Fruit fly (Drosophila melanogaster): ENCODE data around the gene CG8010.
A peak's percentile ranks its signal among the peaks of the same experiment; 100 is the strongest.

The CG8010 gene

dm6 chrX:19289318-19289970, 20.7 kb upstream of the CG8010 start (continued):
- peak; percentile 79 for TF ChIP-seq CG18262 (tag; optimal IDR thresholded peaks at IDR 0.05)
- peak; percentile 51 for TF ChIP-seq BtbVII (GFP tag; optimal IDR thresholded peaks at IDR 0.05)
- no peak for TF ChIP-seq ato (GFP tag; IDR thresholded peaks at IDR 0.05; ENCODE audit: partially characterized antibody)
- TF ChIP-seq luna (GFP tag; optimal IDR thresholded peaks at IDR 0.05) = no peak
- TF ChIP-seq CG14710 (tag; optimal IDR thresholded peaks at IDR 0.05) = peak; percentile 73
- TF ChIP-seq CG15479 (GFP tag; optimal IDR thresholded peaks at IDR 0.05) = no peak
- TF ChIP-seq CG16815 (GFP tag; optimal IDR thresholded peaks at IDR 0.05) = peak; percentile 67
- TF ChIP-seq chm (GFP tag; IDR thresholded peaks at IDR 0.05) = peak; percentile 89
- peak; percentile 86 for TF ChIP-seq CG10654 (GFP tag; optimal IDR thresholded peaks at IDR 0.05)
- TF ChIP-seq CG3163 (GFP tag; optimal IDR thresholded peaks at IDR 0.05) = peak; percentile 61
- peak; percentile 89 for TF ChIP-seq CG30403 (GFP tag; optimal IDR thresholded peaks at IDR 0.05)
- peak; percentile 89 for TF ChIP-seq CG15601 (tag; optimal IDR thresholded peaks at IDR 0.05)
- TF ChIP-seq CG5180 (GFP tag; optimal IDR thresholded peaks at IDR 0.05) = peak; percentile 77
- TF ChIP-seq exex (tag; optimal IDR thresholded peaks at IDR 0.05) = peak; percentile 44
- TF ChIP-seq CG10462 (GFP tag; optimal IDR thresholded peaks at IDR 0.05) = peak; percentile 82
- no peak for TF ChIP-seq amos (GFP tag; IDR thresholded peaks at IDR 0.05; ENCODE audit: partially characterized antibody)
- TF ChIP-seq Spps (tag; optimal IDR thresholded peaks at IDR 0.05) = peak; percentile 68
- peak; percentile 85 for TF ChIP-seq Abd-B (GFP tag; optimal IDR thresholded peaks at IDR 0.05)
- no peak for TF ChIP-seq CG7928 (GFP tag; optimal IDR thresholded peaks at IDR 0.05)
- peak; percentile 93 for TF ChIP-seq CG5953 (GFP tag; IDR thresholded peaks at IDR 0.05)
- no peak for TF ChIP-seq h (optimal IDR thresholded peaks at IDR 0.05)
- no peak for TF ChIP-seq Sin3A (optimal IDR thresholded peaks at IDR 0.05)
- peak; percentile 92 for TF ChIP-seq dysf (GFP tag; IDR thresholded peaks at IDR 0.05)
- TF ChIP-seq dan (GFP tag; IDR thresholded peaks at IDR 0.05) = peak; percentile 49
- TF ChIP-seq CG12155 (GFP tag; optimal IDR thresholded peaks at IDR 0.05) = peak; percentile 68
- TF ChIP-seq H2.0 (GFP tag; IDR thresholded peaks at IDR 0.05) = peak; percentile 94
- TF ChIP-seq hbn (GFP tag; IDR thresholded peaks at IDR 0.05; ENCODE audit: partially characterized antibody) = no peak
- peak; percentile 95 for TF ChIP-seq Sox102F (GFP tag; optimal IDR thresholded peaks at IDR 0.05)
- peak; percentile 61; the same call in 1 of the 3 replicates for TF ChIP-seq z (GFP tag; IDR thresholded peaks at IDR 0.05)
- TF ChIP-seq grn (GFP tag; optimal IDR thresholded peaks at IDR 0.05) = peak; percentile 52
- TF ChIP-seq pan (optimal IDR thresholded peaks at IDR 0.05) = no peak
- peak in 1 of 2 experiments; percentile 95 for TF ChIP-seq pan (GFP tag; optimal IDR thresholded peaks at IDR 0.05 in 1 of 2, IDR thresholded peaks at IDR 0.05 in 1 of 2)
- peak; percentile 89 for TF ChIP-seq gem (tag; optimal IDR thresholded peaks at IDR 0.05)
- peak; percentile 82 for TF ChIP-seq Fer1 (GFP tag; optimal IDR thresholded peaks at IDR 0.05)
- TF ChIP-seq CG11247 (GFP tag; IDR thresholded peaks at IDR 0.05) = peak; percentile 87
- peak; percentile 79 for TF ChIP-seq Nf-YC (tag; optimal IDR thresholded peaks at IDR 0.05)
- TF ChIP-seq pho (GFP tag; optimal IDR thresholded peaks at IDR 0.05) = peak; percentile 39
- TF ChIP-seq CG17186 (GFP tag; optimal IDR thresholded peaks at IDR 0.05) = peak; percentile 69
- TF ChIP-seq Fer3 (tag; optimal IDR thresholded peaks at IDR 0.05) = peak; percentile 81
- peak; percentile 90 for TF ChIP-seq pum (GFP tag; optimal IDR thresholded peaks at IDR 0.05)
- TF ChIP-seq CG12391 (tag; optimal IDR thresholded peaks at IDR 0.05) = peak; percentile 83
- peak; percentile 89 for TF ChIP-seq Hsf (GFP tag; optimal IDR thresholded peaks at IDR 0.05)
- peak; percentile 40; the same call in 1 of the 2 replicates for TF ChIP-seq Poxn (GFP tag; IDR thresholded peaks at IDR 0.05)
- peak; percentile 63 for TF ChIP-seq CG12744 (GFP tag; optimal IDR thresholded peaks at IDR 0.05)
- TF ChIP-seq scrt (GFP tag; optimal IDR thresholded peaks at IDR 0.05) = peak; percentile 71
- TF ChIP-seq gcm (GFP tag; optimal IDR thresholded peaks at IDR 0.05) = peak; percentile 86
- TF ChIP-seq CG17612 (GFP tag; IDR thresholded peaks at IDR 0.05) = peak; percentile 82
- TF ChIP-seq sim (GFP tag; IDR thresholded peaks at IDR 0.05) = peak; percentile 78
- TF ChIP-seq HLH4C (GFP tag; IDR thresholded peaks at IDR 0.05; ENCODE audit: partially characterized antibody) = no peak
- peak; percentile 75 for TF ChIP-seq en (GFP tag; optimal IDR thresholded peaks at IDR 0.05)
- TF ChIP-seq Lpt (GFP tag; optimal IDR thresholded peaks at IDR 0.05) = no peak
